Worm (Caenorhabditis elegans) whole organism, midembryonic: Measurements from ENCODE around the gene algn-8.

Experiments
- cog-1 ChIP-seq: sonication (generic microtip); optimal IDR thresholded peaks from 2 replicates; lab custom pipeline; 2016; ENCODE audit warnings: missing genetic modification characterization, missing compliant biosample characterization
- flt-1 ChIP-seq: fragments of 200-800 bp; sonication (Bioruptor generic); IDR thresholded peaks from 2 replicates; pipeline ENCODE4 v1.3.6; 2022; ENCODE audit warnings: missing genetic modification characterization, missing compliant biosample characterization

ce11 chrII:9868698-9869097 lies 17.5 kb downstream of the algn-8 start, which contains the start of gene old-1:
- TF ChIP-seq cog-1 (tag; lab: Kevin White, UChicago) (no peak), flt-1 (GFP tag; lab: Robert Waterston, UW) (no peak)
